Worm (Caenorhabditis elegans) whole organism, L1 larva: Measurements from ENCODE around the gene C26B9.2.
A peak's percentile ranks its signal among the peaks of the same experiment; 100 is the strongest.

Source experiments
- C04F5.9 ChIP-seq: sonication (generic microtip); optimal IDR thresholded peaks from 2 replicates; lab custom pipeline; 2016; ENCODE audit warnings: missing genetic modification characterization, missing compliant biosample characterization
- C16A3.4 ChIP-seq: fragments of 150-350 bp; optimal IDR thresholded peaks from 2 replicates; lab custom pipeline; 2014; ENCODE audit warnings: missing biosample characterization, missing genetic modification characterization
- F16B12.6 ChIP-seq: fragments of 150-350 bp; optimal IDR thresholded peaks from 2 replicates; lab custom pipeline; 2014; ENCODE audit warnings: missing biosample characterization, missing genetic modification characterization
- aha-1 ChIP-seq: fragments of 150-350 bp; optimal IDR thresholded peaks from 2 replicates; lab custom pipeline; 2014; ENCODE audit warnings: missing biosample characterization, missing genetic modification characterization
- aly-2 ChIP-seq: fragments of 150-350 bp; optimal IDR thresholded peaks from 2 replicates; lab custom pipeline; 2014; ENCODE audit warnings: missing biosample characterization, missing genetic modification characterization
- ama-1 ChIP-seq: fragments of 150-350 bp; optimal IDR thresholded peaks from 2 replicates; lab custom pipeline; 2014
- blmp-1 ChIP-seq: fragments of 150-350 bp; optimal IDR thresholded peaks from 2 replicates; lab custom pipeline; 2014; ENCODE audit warnings: missing biosample characterization, missing genetic modification characterization
- ceh-82 ChIP-seq, 3 experiments: fragments of 150-350 bp in 1 of 3; sonication (generic microtip) in 2 of 3; optimal IDR thresholded peaks; 2 replicates each; lab custom pipeline; 2014 to 2017; ENCODE audit warnings: missing biosample characterization in 3 of 3, missing genetic modification characterization in 3 of 3
- dsc-1 ChIP-seq: sonication (generic microtip); optimal IDR thresholded peaks from 2 replicates; lab custom pipeline; 2016; ENCODE audit warnings: mild to moderate bottlenecking, missing genetic modification characterization, missing compliant biosample characterization
- efl-1 ChIP-seq, 4 experiments: fragments of 150-350 bp; optimal IDR thresholded peaks in 3 of 4; peaks in 1 of 4; 1 replicate in 1 of 4; 2 replicates in 3 of 4; lab custom pipeline; 2014; ENCODE audit warnings: missing biosample characterization in 2 of 4, missing genetic modification characterization in 2 of 4, missing genetic modification reagents in 2 of 4
- elt-2 ChIP-seq: sonication (generic microtip); optimal IDR thresholded peaks from 2 replicates; lab custom pipeline; 2016; ENCODE audit warnings: missing genetic modification characterization, mild to moderate bottlenecking, inconsistent platforms, missing compliant biosample characterization, missing genetic modification reagents
- elt-3 ChIP-seq, 6 experiments: fragments of 150-350 bp in 1 of 6; sonication (generic microtip); optimal IDR thresholded peaks; 2 replicates each; lab custom pipeline; 2017 to 2018; ENCODE audit warnings: missing biosample characterization in 6 of 6, missing genetic modification characterization in 6 of 6, inconsistent platforms in 1 of 6
- fkh-10 ChIP-seq: sonication (generic microtip); optimal IDR thresholded peaks from 2 replicates; lab custom pipeline; 2017; ENCODE audit warnings: missing biosample characterization, missing genetic modification reagents, missing genetic modification characterization
- hlh-4 ChIP-seq: sonication (generic microtip); optimal IDR thresholded peaks from 2 replicates; lab custom pipeline; 2016; ENCODE audit warnings: mild to moderate bottlenecking, missing genetic modification characterization, missing compliant biosample characterization
- irx-1 ChIP-seq: sonication (generic microtip); optimal IDR thresholded peaks from 2 replicates; lab custom pipeline; 2016; ENCODE audit warnings: missing genetic modification characterization, missing compliant biosample characterization
- lin-14 ChIP-seq: fragments of 200-800 bp; sonication (Bioruptor generic); optimal IDR thresholded peaks from 2 replicates; lab custom pipeline; 2018; ENCODE audit warnings: mild to moderate bottlenecking, missing genetic modification characterization, moderate library complexity, missing compliant biosample characterization
- lin-35 ChIP-seq, 2 experiments: fragments of 150-350 bp; optimal IDR thresholded peaks; 2 replicates each; lab custom pipeline; 2014; ENCODE audit warnings: missing biosample characterization in 2 of 2, missing genetic modification characterization in 2 of 2, missing genetic modification reagents in 2 of 2
- lsy-2 ChIP-seq, 2 experiments: fragments of 150-350 bp; optimal IDR thresholded peaks; 2 replicates each; lab custom pipeline; 2014; ENCODE audit warnings: missing biosample characterization in 2 of 2, missing genetic modification characterization in 2 of 2
- mep-1 ChIP-seq: fragments of 150-350 bp; optimal IDR thresholded peaks from 2 replicates; lab custom pipeline; 2014; ENCODE audit warnings: missing biosample characterization, missing genetic modification characterization
- nhr-11 ChIP-seq: fragments of 150-350 bp; optimal IDR thresholded peaks from 2 replicates; lab custom pipeline; 2014; ENCODE audit warnings: missing biosample characterization, missing genetic modification characterization
- nhr-12 ChIP-seq: sonication (generic microtip); optimal IDR thresholded peaks from 2 replicates; lab custom pipeline; 2017; ENCODE audit warnings: missing biosample characterization, missing genetic modification characterization
- nhr-19 ChIP-seq: fragments of 200-800 bp; sonication (Bioruptor generic); conservative IDR thresholded peaks from 2 replicates; pipeline ENCODE4 v1.3.6; 2022; ENCODE audit warnings: missing genetic modification characterization, missing compliant biosample characterization
- nhr-20 ChIP-seq: sonication (generic microtip); optimal IDR thresholded peaks from 2 replicates; lab custom pipeline; 2016; ENCODE audit warnings: mild to moderate bottlenecking, missing genetic modification characterization, missing compliant biosample characterization
- nhr-237 ChIP-seq: fragments of 150-350 bp; optimal IDR thresholded peaks from 2 replicates; lab custom pipeline; 2014; ENCODE audit warnings: missing biosample characterization, missing genetic modification characterization
- nhr-28 ChIP-seq: fragments of 150-350 bp; optimal IDR thresholded peaks from 2 replicates; lab custom pipeline; 2014; ENCODE audit warnings: missing biosample characterization, missing genetic modification characterization
- nhr-85 ChIP-seq: sonication (generic microtip); peaks from one replicate; lab custom pipeline; 2016; ENCODE audit warnings: missing genetic modification characterization, inconsistent platforms, missing compliant biosample characterization
- nhr-90 ChIP-seq: sonication (generic microtip); optimal IDR thresholded peaks from 2 replicates; lab custom pipeline; 2016; ENCODE audit warnings: mild to moderate bottlenecking, missing genetic modification characterization, missing compliant biosample characterization; ENCODE audit not compliant: poor library complexity
- snpc-4 ChIP-seq: fragments of 150-350 bp; optimal IDR thresholded peaks from 2 replicates; lab custom pipeline; 2014; ENCODE audit warnings: missing biosample characterization, missing genetic modification characterization
- snu-23 ChIP-seq: sonication (generic microtip); optimal IDR thresholded peaks from 2 replicates; lab custom pipeline; 2016; ENCODE audit warnings: missing genetic modification characterization, missing compliant biosample characterization
- sox-4 ChIP-seq: sonication (generic microtip); optimal IDR thresholded peaks from 2 replicates; lab custom pipeline; 2016; ENCODE audit warnings: missing genetic modification characterization, missing compliant biosample characterization
- sptf-1 ChIP-seq: fragments of 150-350 bp; optimal IDR thresholded peaks from 2 replicates; lab custom pipeline; 2014; ENCODE audit warnings: missing biosample characterization, missing genetic modification characterization
- tlp-1 ChIP-seq: fragments of 150-350 bp; optimal IDR thresholded peaks from 2 replicates; lab custom pipeline; 2014; ENCODE audit warnings: missing biosample characterization, missing genetic modification characterization
- unc-130 ChIP-seq: fragments of 150-350 bp; optimal IDR thresholded peaks from 2 replicates; lab custom pipeline; 2017; ENCODE audit warnings: missing biosample characterization, missing genetic modification characterization, inconsistent platforms
- unc-62 ChIP-seq: fragments of 150-350 bp; optimal IDR thresholded peaks from 2 replicates; lab custom pipeline; 2014; ENCODE audit warnings: missing biosample characterization, missing genetic modification reagents, missing genetic modification characterization
- unc-86 ChIP-seq: sonication (generic microtip); optimal IDR thresholded peaks from 2 replicates; lab custom pipeline; 2016; ENCODE audit warnings: missing genetic modification characterization, missing compliant biosample characterization
- unc-98 ChIP-seq: fragments of 200-800 bp; sonication (Bioruptor generic); IDR thresholded peaks from 2 replicates; pipeline ENCODE4 v1.3.6; 2022; ENCODE audit warnings: missing genetic modification characterization, missing compliant biosample characterization
- xbp-1 ChIP-seq: sonication (generic microtip); optimal IDR thresholded peaks from 2 replicates; lab custom pipeline; 2016; ENCODE audit warnings: missing genetic modification characterization, missing compliant biosample characterization
- zip-4 ChIP-seq: fragments of 200-800 bp; sonication (Bioruptor generic); optimal IDR thresholded peaks from 2 replicates; lab custom pipeline; 2018; ENCODE audit warnings: mild to moderate bottlenecking, missing genetic modification characterization, moderate library complexity, missing compliant biosample characterization
- ztf-11 ChIP-seq, 2 experiments: sonication (generic microtip); optimal IDR thresholded peaks; 2 replicates each; lab custom pipeline; 2016 to 2017; ENCODE audit warnings: missing genetic modification characterization in 2 of 2, missing biosample characterization in 1 of 2, missing compliant biosample characterization in 1 of 2
- ztf-4 ChIP-seq: fragments of 150-350 bp; optimal IDR thresholded peaks from 2 replicates; lab custom pipeline; 2014; ENCODE audit warnings: missing biosample characterization, missing genetic modification characterization

C26B9.2 gene

DNA sequence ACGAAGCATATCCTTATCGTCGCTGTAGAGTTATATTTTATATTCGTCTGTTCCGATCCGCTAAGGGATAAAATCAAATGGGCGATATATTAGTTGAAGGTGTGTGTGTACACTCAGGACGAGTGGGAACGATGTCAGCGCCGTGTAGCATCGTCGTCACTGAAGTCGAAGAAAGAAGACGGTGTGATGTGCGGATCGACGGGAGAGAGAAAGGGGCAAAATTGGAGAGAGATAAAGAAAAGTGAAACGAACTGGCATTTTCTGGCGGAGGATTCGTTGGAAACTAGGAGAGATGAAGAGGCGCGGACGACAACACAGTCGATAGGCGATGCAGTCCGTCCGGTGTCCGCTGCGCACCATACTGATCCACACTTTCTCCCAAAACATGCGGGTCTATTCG lies 2.0 kb upstream of the C26B9.2 start, which contains the start of gene C26B9.3:
Gene C26B9.3 (plus strand): TSS at position 343 of the 400 bp plus-strand sequence.
- TF ChIP-seq lin-35 (GFP tag; optimal IDR thresholded peaks at IDR 0.05; lab: Kevin White, UChicago): no peak
- peak; percentile 25 for TF ChIP-seq mep-1 (tag; lab: Kevin White, UChicago)
- TF ChIP-seq blmp-1: peak; percentile 98
- TF ChIP-seq lin-14 (GFP tag; lab: Kevin White, UChicago): peak; percentile 3

ce11 chrX:5339357-5339756 lies 632 bp upstream of the C26B9.2 start:
- TF ChIP-seq snpc-4 (tag; lab: Kevin White, UChicago) (no peak), nhr-90 (tag; lab: Kevin White, UChicago) (no peak), C04F5.9 (tag; lab: Kevin White, UChicago) (no peak), lsy-2 (tag; optimal IDR thresholded peaks at IDR 0.05; lab: Kevin White, UChicago) (no peak), snu-23 (no peak), nhr-85 (peak; percentile 68), fkh-10 (GFP tag; lab: Kevin White, UChicago) (no peak), tlp-1 (tag; lab: Kevin White, UChicago) (no peak), blmp-1 (peak; percentile 92)

ce11 chrX:5342007-5342406 lies 2.0 kb downstream of the C26B9.2 start, which contains the start of gene C26B9.7:
C26B9.7 (plus strand) TSS chrX:5342307.
- TF ChIP-seq C16A3.4 (tag; lab: Kevin White, UChicago) (no peak), irx-1 (no peak), ztf-11 (tag; optimal IDR thresholded peaks at IDR 0.05; lab: Kevin White, UChicago) (no peak), aha-1 (tag; lab: Kevin White, UChicago) (no peak), unc-130 (tag; lab: Kevin White, UChicago) (no peak), aly-2 (no peak), unc-62 (no peak), efl-1 (optimal IDR thresholded peaks at IDR 0.05; lab: Kevin White, UChicago) (no peak), efl-1 (GFP tag; optimal IDR thresholded peaks at IDR 0.05 in 1 of 2; lab: Kevin White, UChicago) (no peak)
- TF ChIP-seq, all 84 proteins: peak for 0

DNA sequence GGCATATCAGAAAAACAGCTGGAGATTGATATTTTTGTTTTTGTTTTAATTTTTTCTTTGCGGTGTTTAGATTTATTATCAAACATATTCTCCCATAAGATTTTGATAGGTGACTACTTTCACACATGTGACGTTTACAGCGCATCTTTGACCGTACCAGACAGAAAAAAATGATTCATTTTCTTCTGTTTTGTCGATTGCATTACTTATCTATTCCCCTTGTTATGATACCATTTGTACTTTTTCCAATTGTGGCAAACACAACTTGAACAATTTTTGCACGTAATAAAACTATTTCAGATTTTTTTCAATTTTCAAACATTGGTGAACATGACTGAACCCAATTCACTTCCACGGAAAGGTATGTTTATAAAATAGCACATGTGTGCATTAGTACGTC lies 4.3 kb downstream of the C26B9.2 start, which contains the start of gene C26B9.1:
Gene C26B9.1 (plus strand): TSS at position 301 of the 400 bp plus-strand sequence.
- peak; percentile 76 for TF ChIP-seq F16B12.6
- TF ChIP-seq efl-1 (optimal IDR thresholded peaks at IDR 0.05; lab: Kevin White, UChicago): no peak
- TF ChIP-seq efl-1 (GFP tag; optimal IDR thresholded peaks at IDR 0.05 in 1 of 2; lab: Kevin White, UChicago): no peak

DNA sequence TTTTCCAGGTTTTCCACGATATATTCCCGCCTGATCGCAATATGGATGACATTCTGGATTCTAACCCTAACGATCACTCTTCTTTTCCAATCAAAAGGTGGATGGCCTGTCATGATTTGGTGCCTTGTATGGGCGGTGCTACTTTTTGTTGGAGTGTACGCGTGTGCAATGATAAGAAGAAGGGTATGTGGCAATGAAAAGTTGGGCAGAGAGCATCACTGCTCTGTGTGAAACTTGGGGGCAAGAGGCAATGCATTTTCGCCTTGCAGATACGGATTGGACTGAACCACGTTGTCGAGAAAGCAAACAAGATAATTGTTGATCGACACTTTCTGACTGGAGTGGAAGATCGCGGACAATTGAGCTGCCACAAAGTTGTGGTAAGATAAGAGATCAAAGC lies 6.3 kb downstream of the C26B9.2 start:
- no peak for TF ChIP-seq elt-3 (tag; optimal IDR thresholded peaks at IDR 0.05; lab: Kevin White, UChicago)
- TF ChIP-seq F16B12.6: no peak
- TF ChIP-seq sox-4 (tag; lab: Kevin White, UChicago): no peak
- TF ChIP-seq efl-1 (optimal IDR thresholded peaks at IDR 0.05; lab: Kevin White, UChicago): no peak
- peak in 1 of 2 experiments; percentile 62 for TF ChIP-seq efl-1 (GFP tag; optimal IDR thresholded peaks at IDR 0.05 in 1 of 2; lab: Kevin White, UChicago)
- peak; percentile 0 for TF ChIP-seq elt-2 (tag; lab: Kevin White, UChicago)
- peak in 1 of 2 experiments; percentile 3 for TF ChIP-seq lin-35 (GFP tag; optimal IDR thresholded peaks at IDR 0.05; lab: Kevin White, UChicago)

ce11 chrX:5347856-5348255 lies 7.9 kb downstream of the C26B9.2 start:
- TF ChIP-seq lin-14 (GFP tag; lab: Kevin White, UChicago) (peak; percentile 17), zip-4 (GFP tag; lab: Kevin White, UChicago) (no peak), dsc-1 (tag; lab: Kevin White, UChicago) (peak; percentile 18)
- TF ChIP-seq, all 84 proteins: peak for 2

DNA sequence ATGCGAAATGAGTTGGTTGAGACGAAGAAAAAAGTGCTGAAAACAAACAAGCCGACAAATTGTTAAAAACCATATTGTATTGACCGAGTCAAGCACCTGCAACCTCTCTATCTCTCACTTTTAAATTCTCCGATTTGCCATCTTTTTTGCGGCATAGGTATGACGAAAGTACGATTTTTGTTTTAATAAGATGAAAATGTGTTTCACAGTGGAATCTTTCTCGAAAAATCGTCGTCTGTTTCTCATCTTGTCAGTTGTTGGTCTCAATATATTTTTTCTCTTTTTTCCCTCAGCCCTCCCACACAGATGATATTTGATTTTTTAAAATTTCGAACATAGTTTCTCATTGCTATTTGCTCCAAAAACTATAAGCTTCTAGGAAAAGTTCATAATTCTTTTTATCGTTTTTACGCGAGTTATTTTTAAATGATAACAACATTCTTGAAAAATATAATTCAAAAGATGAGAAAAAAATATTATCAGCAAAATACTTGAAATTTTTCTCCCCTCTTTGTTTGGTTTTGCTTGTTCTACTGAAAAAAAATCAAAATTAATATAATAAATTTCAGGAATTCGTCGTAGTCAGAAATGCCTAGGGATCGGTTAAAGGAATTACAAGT lies 8.7 kb downstream of the C26B9.2 start, which contains the start of gene syx-3:
Gene syx-3 (plus strand): TSS at position 570 of the 620 bp plus-strand sequence.
- TF ChIP-seq unc-130 (tag; lab: Kevin White, UChicago) (no peak), hlh-4 (tag; lab: Kevin White, UChicago) (no peak), nhr-12 (no peak), nhr-19 (GFP tag; lab: Robert Waterston, UW) (no peak), ceh-82 (tag; optimal IDR thresholded peaks at IDR 0.05; lab: Kevin White, UChicago) (no peak), lin-14 (GFP tag; lab: Kevin White, UChicago) (peak; percentile 43), nhr-237 (tag; lab: Kevin White, UChicago) (no peak), ama-1 (lab: Kevin White, UChicago) (no peak), sptf-1 (no peak), xbp-1 (tag; lab: Kevin White, UChicago) (no peak), ztf-4 (tag; lab: Kevin White, UChicago) (no peak), nhr-28 (tag; lab: Kevin White, UChicago) (no peak), lin-35 (GFP tag; optimal IDR thresholded peaks at IDR 0.05; lab: Kevin White, UChicago) (no peak), nhr-90 (tag; lab: Kevin White, UChicago) (no peak), zip-4 (GFP tag; lab: Kevin White, UChicago) (no peak), nhr-20 (tag; lab: Kevin White, UChicago) (peak; percentile 4), unc-86 (no peak), nhr-11 (tag; lab: Kevin White, UChicago) (no peak), unc-98 (no peak)
